Fruit fly (Drosophila melanogaster): ENCODE results near the gene CG13308.

CG13308 gene

DNA sequence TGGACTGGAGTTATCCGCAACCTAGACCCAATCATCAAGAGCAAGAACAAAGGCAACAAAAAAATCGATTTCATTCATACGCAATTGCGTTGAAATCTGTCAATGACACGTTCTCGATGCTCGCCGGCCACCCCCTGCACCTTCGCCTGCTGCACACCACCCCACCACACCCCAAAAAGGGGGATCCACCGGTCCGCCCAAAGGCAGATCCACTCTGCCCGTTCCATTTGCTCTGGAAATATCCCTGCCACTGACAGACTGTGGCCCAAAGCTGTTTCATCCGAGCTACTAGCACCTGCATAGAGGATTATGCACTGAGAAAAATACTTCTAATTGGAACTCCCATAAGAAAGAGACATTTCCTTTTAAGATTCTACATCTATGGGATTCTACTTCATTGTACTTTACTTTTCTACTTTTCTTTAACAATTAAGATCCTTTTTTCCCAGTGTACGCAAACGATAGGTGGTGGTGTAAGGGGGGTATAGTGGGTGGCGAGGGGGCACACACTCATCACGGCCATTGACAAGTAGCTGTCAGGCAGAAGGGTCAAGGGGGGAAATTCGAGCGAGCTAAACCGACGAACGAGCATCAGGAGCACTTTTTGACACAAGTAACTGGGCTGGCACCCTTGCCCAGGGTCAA is 15.5 kb downstream of the CG13308 start (continued):
- TF ChIP-seq grn (GFP tag; optimal IDR thresholded peaks at IDR 0.05) (no peak), Blimp-1 (GFP tag; optimal IDR thresholded peaks at IDR 0.05) (peak; percentile 60), ase (GFP tag; IDR thresholded peaks at IDR 0.05) (no peak), Hsf (GFP tag; optimal IDR thresholded peaks at IDR 0.05) (peak; percentile 41), CG32767 (GFP tag; IDR thresholded peaks at IDR 0.05) (no peak), CG11093 (GFP tag; IDR thresholded peaks at IDR 0.05) (peak; percentile 64; the same call in 2 of the 3 replicates), CG4707 (GFP tag; optimal IDR thresholded peaks at IDR 0.05) (peak; percentile 8), sens (GFP tag) (peak; percentile 87), CG14014 (GFP tag; IDR thresholded peaks at IDR 0.05) (0 out of 2 replicates have a peak, but pooled peaks have one; percentile 22), Nf-YA (GFP tag; IDR thresholded peaks at IDR 0.05) (no peak), CG9797 (GFP tag; optimal IDR thresholded peaks at IDR 0.05) (no peak), vvl (GFP tag; IDR thresholded peaks at IDR 0.05) (peak; percentile 55), CHES-1-like (GFP tag; optimal IDR thresholded peaks at IDR 0.05) (peak; percentile 25), CG17385 (GFP tag; optimal IDR thresholded peaks at IDR 0.05) (peak; percentile 41), onecut (GFP tag; IDR thresholded peaks at IDR 0.05) (peak; percentile 36), dan (GFP tag; IDR thresholded peaks at IDR 0.05) (no peak), Vsx1 (GFP tag; optimal IDR thresholded peaks at IDR 0.05) (no peak), Mrtf (GFP tag; IDR thresholded peaks at IDR 0.05) (peak; percentile 4; the same call in 1 of the 3 replicates), CG3838 (GFP tag; optimal IDR thresholded peaks at IDR 0.05) (no peak), so (GFP tag; IDR thresholded peaks at IDR 0.05) (peak; percentile 23; the same call in 1 of the 3 replicates), CG7556 (GFP tag; optimal IDR thresholded peaks at IDR 0.05) (peak; percentile 45), CG17612 (GFP tag; IDR thresholded peaks at IDR 0.05) (0 out of 2 replicates have a peak, but pooled peaks have one; percentile 27), CG11504 (tag; optimal IDR thresholded peaks at IDR 0.05) (peak; percentile 68), CG2712 (tag; optimal IDR thresholded peaks at IDR 0.05) (peak; percentile 74), CG10209 (GFP tag; optimal IDR thresholded peaks at IDR 0.05) (peak; percentile 56), CG1024 (GFP tag; IDR thresholded peaks at IDR 0.05) (0 out of 2 replicates have a peak, but pooled peaks have one; percentile 18), Dip3 (GFP tag; optimal IDR thresholded peaks at IDR 0.05) (peak; percentile 20), Drgx (GFP tag; IDR thresholded peaks at IDR 0.05) (0 out of 2 replicates have a peak, but pooled peaks have one; percentile 29), CG31365 (tag; optimal IDR thresholded peaks at IDR 0.05) (no peak), tna (GFP tag; IDR thresholded peaks at IDR 0.05; ENCODE audit: partially characterized antibody) (no peak), usp (GFP tag; optimal IDR thresholded peaks at IDR 0.05) (no peak), Ptx1 (GFP tag; IDR thresholded peaks at IDR 0.05) (peak; percentile 55; the same call in 1 of the 2 replicates), fd96Cb (tag; optimal IDR thresholded peaks at IDR 0.05) (peak; percentile 54), CG2116 (GFP tag; optimal IDR thresholded peaks at IDR 0.05) (no peak), twi (tag; optimal IDR thresholded peaks at IDR 0.05) (peak; percentile 11), NfI (GFP tag; optimal IDR thresholded peaks at IDR 0.05) (peak; percentile 38), CG6683 (GFP tag; optimal IDR thresholded peaks at IDR 0.05) (no peak), wor (GFP tag; IDR thresholded peaks at IDR 0.05) (0 out of 2 replicates have a peak, but pooled peaks have one; percentile 14), Pdp1 (GFP tag; optimal IDR thresholded peaks at IDR 0.05) (peak in 1 of 2 experiments; percentile 37), CG14050 (GFP tag; IDR thresholded peaks at IDR 0.05) (no peak), CG2202 (tag; optimal IDR thresholded peaks at IDR 0.05) (peak; percentile 37), CG2678 (tag; optimal IDR thresholded peaks at IDR 0.05) (peak; percentile 29), Sox100B (GFP tag; optimal IDR thresholded peaks at IDR 0.05) (peak; percentile 20), Oli (tag; optimal IDR thresholded peaks at IDR 0.05) (peak; percentile 64), CG2889 (GFP tag; IDR thresholded peaks at IDR 0.05) (0 out of 3 replicates have a peak, but pooled peaks have one; percentile 51), Fer3 (tag; optimal IDR thresholded peaks at IDR 0.05) (peak; percentile 3), CG30431 (GFP tag; optimal IDR thresholded peaks at IDR 0.05) (peak; percentile 29), slbo (GFP tag; IDR thresholded peaks at IDR 0.05) (peak; percentile 73), jumu (GFP tag; optimal IDR thresholded peaks at IDR 0.05) (peak; percentile 7), zfh1 (GFP tag; IDR thresholded peaks at IDR 0.05) (peak; percentile 65; the same call in 2 of the 3 replicates)
